Fruit fly (Drosophila melanogaster) whole organism, adult: ENCODE data around the gene RfC4.

Experiments used
- CG12768 ChIP-seq: fragments of 200-800 bp; sonication (Bioruptor generic); optimal IDR thresholded peaks from 2 replicates; lab custom pipeline; 2017; ENCODE audit warnings: missing biosample characterization, missing genetic modification characterization, mild to moderate bottlenecking, moderate library complexity, missing genetic modification reagents
- CG5204 ChIP-seq: fragments of 200-800 bp; sonication (Bioruptor generic); optimal IDR thresholded peaks from 2 replicates; lab custom pipeline; 2016; ENCODE audit warnings: missing biosample characterization, missing genetic modification characterization
- CG7101 ChIP-seq: fragments of 200-800 bp; sonication (Bioruptor generic); optimal IDR thresholded peaks from 2 replicates; lab custom pipeline; 2018; ENCODE audit warnings: missing biosample characterization, mild to moderate bottlenecking, missing genetic modification characterization, moderate library complexity
- Hr96 ChIP-seq: fragments of 200-800 bp; sonication (Bioruptor generic); optimal IDR thresholded peaks from 2 replicates; lab custom pipeline; 2016; ENCODE audit warnings: missing biosample characterization, missing genetic modification characterization
- bab1 ChIP-seq: fragments of 200-800 bp; sonication (Bioruptor generic); optimal IDR thresholded peaks from 3 replicates; lab custom pipeline; 2019; ENCODE audit warnings: missing biosample characterization, mild to moderate bottlenecking, missing genetic modification characterization, moderate library complexity
- cnc ChIP-seq, 2 experiments: fragments of >200 bp; optimal IDR thresholded peaks; 2 replicates each; lab custom pipeline; 2017
- kay ChIP-seq: fragments of 200-800 bp; sonication (Bioruptor generic); peaks from one replicate; lab custom pipeline; 2016; ENCODE audit warnings: missing biosample characterization, missing genetic modification characterization, borderline replicate concordance
- pad ChIP-seq: fragments of 200-800 bp; sonication (Bioruptor generic); optimal IDR thresholded peaks from 3 replicates; lab custom pipeline; 2017; ENCODE audit warnings: missing biosample characterization, missing genetic modification characterization, mild to moderate bottlenecking, moderate library complexity, missing genetic modification reagents
- toe ChIP-seq: fragments of 200-800 bp; sonication (Bioruptor generic); optimal IDR thresholded peaks from 2 replicates; lab custom pipeline; 2016; ENCODE audit warnings: missing biosample characterization, missing genetic modification characterization

DNA sequence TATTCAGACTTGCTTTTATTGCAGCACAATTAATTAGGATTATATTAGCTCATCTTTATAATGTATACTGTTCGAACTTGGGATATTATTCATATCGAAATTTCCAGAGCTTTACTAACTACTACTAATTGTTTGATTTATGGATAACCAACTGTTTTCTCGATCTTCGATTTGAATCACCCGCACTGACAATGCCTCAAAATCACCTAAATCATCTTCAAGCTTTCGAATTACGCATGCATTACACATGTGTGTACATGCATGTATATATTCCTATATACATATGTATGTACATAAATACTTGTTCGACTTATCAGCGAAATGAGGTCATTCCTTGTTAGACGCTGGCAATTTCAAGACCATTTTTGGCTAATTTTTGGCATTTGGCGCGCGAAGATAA is 14.2 kb downstream of the RfC4 start:
- TF ChIP-seq CG7101 (tag; lab: Kevin White, UChicago) (no peak), kay (peak; percentile 65), toe (GFP tag; lab: Kevin White, UChicago) (no peak), CG12768 (GFP tag; lab: Kevin White, UChicago) (no peak), CG5204 (no peak), cnc (optimal IDR thresholded peaks at IDR 0.05; lab: Kevin White, UChicago) (no peak), bab1 (GFP tag; lab: Kevin White, UChicago) (no peak), pad (no peak), Hr96 (GFP tag; lab: Kevin White, UChicago) (no peak)
